Worm (Caenorhabditis elegans) whole organism, mixed stage, embryonic: ENCODE results near the gene F14F9.3.

Experiments used
- blmp-1 ChIP-seq: fragments of 150-350 bp; optimal IDR thresholded peaks from 2 replicates; lab custom pipeline; 2014; ENCODE audit warnings: missing biosample characterization, missing genetic modification characterization
- hlh-1 ChIP-seq: fragments of 150-350 bp; optimal IDR thresholded peaks from 2 replicates; lab custom pipeline; 2014; ENCODE audit warnings: missing biosample characterization, missing genetic modification reagents, missing genetic modification characterization
- lin-13 ChIP-seq: fragments of 150-350 bp; optimal IDR thresholded peaks from 2 replicates; lab custom pipeline; 2014; ENCODE audit warnings: missing biosample characterization, missing genetic modification characterization
- lsy-2 ChIP-seq: fragments of 150-350 bp; optimal IDR thresholded peaks from 2 replicates; lab custom pipeline; 2014; ENCODE audit warnings: missing biosample characterization, missing genetic modification characterization
- nhr-12 ChIP-seq: fragments of 150-350 bp; optimal IDR thresholded peaks from 2 replicates; lab custom pipeline; 2014; ENCODE audit warnings: missing biosample characterization, missing genetic modification characterization
- nhr-237 ChIP-seq: fragments of 150-350 bp; optimal IDR thresholded peaks from 2 replicates; lab custom pipeline; 2014; ENCODE audit warnings: missing biosample characterization, missing genetic modification characterization
- nhr-28 ChIP-seq: fragments of 150-350 bp; optimal IDR thresholded peaks from 2 replicates; lab custom pipeline; 2014; ENCODE audit warnings: missing biosample characterization, missing genetic modification characterization
- nhr-76 ChIP-seq: sonication (generic microtip); optimal IDR thresholded peaks from 2 replicates; lab custom pipeline; 2017; ENCODE audit warnings: missing biosample characterization, missing genetic modification characterization
- pha-4 ChIP-seq: fragments of 150-350 bp; optimal IDR thresholded peaks from 2 replicates; lab custom pipeline; 2018; ENCODE audit warnings: missing biosample characterization, missing genetic modification reagents, missing genetic modification characterization
- snpc-4 ChIP-seq: fragments of 150-350 bp; optimal IDR thresholded peaks from 2 replicates; lab custom pipeline; 2014; ENCODE audit warnings: missing biosample characterization, missing genetic modification characterization
- unc-39 ChIP-seq: fragments of 150-350 bp; optimal IDR thresholded peaks from 2 replicates; lab custom pipeline; 2014; ENCODE audit warnings: missing biosample characterization, missing genetic modification characterization
- unc-62 ChIP-seq: fragments of 150-350 bp; optimal IDR thresholded peaks from 2 replicates; lab custom pipeline; 2014; ENCODE audit warnings: missing biosample characterization, missing genetic modification reagents, missing genetic modification characterization

ce11 chrV:5113654-5114053, 24.4 kb upstream of the F14F9.3 start, which contains the start of gene C04F5.8:
- no peak for TF ChIP-seq blmp-1 (tag; lab: Kevin White, UChicago)
- no peak for TF ChIP-seq lin-13 (tag; lab: Kevin White, UChicago)
- TF ChIP-seq nhr-12 (tag; lab: Kevin White, UChicago) = no peak
- TF ChIP-seq unc-39 (tag; lab: Kevin White, UChicago) = no peak
- no peak for TF ChIP-seq snpc-4
- no peak for TF ChIP-seq unc-62 (GFP tag; lab: Kevin White, UChicago)
- TF ChIP-seq nhr-28 (tag; lab: Kevin White, UChicago) = no peak
- no peak for TF ChIP-seq nhr-237
- TF ChIP-seq hlh-1 = no peak
- TF ChIP-seq nhr-76 (tag; lab: Kevin White, UChicago) = no peak
- no peak for TF ChIP-seq pha-4 (tag; lab: Kevin White, UChicago)
- no peak for TF ChIP-seq lsy-2 (tag; lab: Kevin White, UChicago)
